Worm (Caenorhabditis elegans) whole organism, dauer: ENCODE results near the gene ced-7.

Experiments used
- unc-62 ChIP-seq: sonication (generic microtip); optimal IDR thresholded peaks from 2 replicates; lab custom pipeline; 2017; ENCODE audit warnings: missing biosample characterization, missing genetic modification reagents, missing genetic modification characterization

ced-7 gene

ce11 chrIII:9580039-9580891 lies at the start of gene ced-7:
Gene ced-7 (minus strand): TSS chrIII:9580089.
- TF ChIP-seq unc-62 (GFP tag; lab: Kevin White, UChicago), result no peak

ce11 chrIII:9629054-9629453 lies 49.2 kb upstream of the ced-7 start, which contains the start of gene tbg-1:
Gene tbg-1 (minus strand): TSS chrIII:9629154.
- TF ChIP-seq unc-62 (GFP tag; lab: Kevin White, UChicago), result no peak

DNA sequence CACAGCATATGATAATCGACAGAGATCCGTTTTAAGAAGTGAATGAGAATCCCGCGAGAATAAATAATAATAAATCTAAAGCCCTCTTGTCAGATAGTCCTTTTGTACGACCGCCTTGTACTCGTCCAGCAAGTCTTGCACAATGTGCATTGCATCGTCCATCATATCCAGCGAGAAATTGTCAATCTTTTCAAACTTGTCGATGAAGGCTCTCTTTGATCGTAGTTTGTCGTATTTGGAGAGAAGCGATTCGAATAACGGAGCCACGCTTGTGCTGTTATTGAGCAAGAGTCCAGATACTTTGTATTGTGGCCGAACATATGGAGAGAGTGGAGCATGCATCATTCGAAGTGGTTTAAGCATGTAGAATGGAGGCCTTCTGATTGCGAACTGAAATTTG lies 46.7 kb upstream of the ced-7 start:
- no peak for TF ChIP-seq unc-62 (GFP tag; lab: Kevin White, UChicago)

DNA sequence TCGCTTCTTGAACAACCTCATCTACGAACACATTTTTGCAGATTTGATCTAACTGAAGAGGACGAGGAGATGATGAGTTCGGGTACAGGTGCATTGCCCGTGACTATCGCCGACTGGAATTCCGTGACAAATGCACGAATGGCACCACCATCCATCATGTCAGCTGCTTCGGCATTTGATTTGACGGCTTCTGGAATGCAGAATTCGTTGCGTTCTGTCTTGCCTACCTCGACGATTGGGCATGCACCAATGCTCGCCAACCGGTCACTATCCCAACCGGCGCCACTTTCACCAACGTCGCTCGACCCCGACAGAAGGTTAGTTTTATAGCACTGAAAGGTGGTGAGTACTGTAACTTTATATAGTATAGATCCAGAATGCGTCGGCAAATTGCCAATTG lies 43.6 kb upstream of the ced-7 start:
- TF ChIP-seq unc-62 (GFP tag; lab: Kevin White, UChicago), result no peak

DNA sequence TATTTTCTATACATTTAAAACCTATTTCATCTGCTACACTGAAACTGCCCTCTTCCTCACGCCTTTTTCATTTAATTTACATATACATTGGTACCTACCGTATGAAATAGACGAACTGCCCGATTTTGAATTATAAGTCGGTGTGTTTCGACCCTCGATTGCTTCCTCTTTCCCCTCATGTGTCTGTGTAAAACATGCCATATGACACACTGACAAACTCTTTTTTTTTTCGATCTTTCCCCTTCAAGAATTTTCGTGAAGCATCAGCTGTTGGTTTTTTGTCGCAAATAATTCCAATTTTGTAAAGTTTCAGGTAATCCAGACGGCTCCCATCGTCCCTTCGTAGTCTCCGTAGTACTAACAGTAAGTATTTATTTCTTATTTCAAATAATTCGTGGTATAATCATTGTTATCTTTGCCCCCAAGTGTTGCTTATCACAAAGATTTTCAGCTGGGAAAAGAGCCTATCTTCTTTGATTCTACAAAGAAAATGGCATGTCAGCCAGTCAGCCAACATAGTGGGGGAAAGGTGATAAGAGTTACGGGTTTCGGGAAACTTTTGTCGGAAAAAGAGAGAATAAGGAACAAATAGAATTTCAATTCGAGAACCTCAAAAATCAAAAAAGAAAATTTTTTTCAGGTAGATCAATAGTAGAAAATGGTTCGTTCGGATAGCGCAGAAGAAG lies 42.1 kb upstream of the ced-7 start:
- no peak for TF ChIP-seq unc-62 (GFP tag; lab: Kevin White, UChicago)

- no peak for TF ChIP-seq unc-62 (GFP tag; lab: Kevin White, UChicago)
Measured at ce11 chrIII:9620148-9620547, 40.3 kb upstream of the ced-7 start.

- no peak for TF ChIP-seq unc-62 (GFP tag; lab: Kevin White, UChicago)
Measured at ce11 chrIII:9619079-9619761, 39.3 kb upstream of the ced-7 start, which contains the start of gene hlh-11. Gene hlh-11 (plus strand): TSS chrIII:9619711.

DNA sequence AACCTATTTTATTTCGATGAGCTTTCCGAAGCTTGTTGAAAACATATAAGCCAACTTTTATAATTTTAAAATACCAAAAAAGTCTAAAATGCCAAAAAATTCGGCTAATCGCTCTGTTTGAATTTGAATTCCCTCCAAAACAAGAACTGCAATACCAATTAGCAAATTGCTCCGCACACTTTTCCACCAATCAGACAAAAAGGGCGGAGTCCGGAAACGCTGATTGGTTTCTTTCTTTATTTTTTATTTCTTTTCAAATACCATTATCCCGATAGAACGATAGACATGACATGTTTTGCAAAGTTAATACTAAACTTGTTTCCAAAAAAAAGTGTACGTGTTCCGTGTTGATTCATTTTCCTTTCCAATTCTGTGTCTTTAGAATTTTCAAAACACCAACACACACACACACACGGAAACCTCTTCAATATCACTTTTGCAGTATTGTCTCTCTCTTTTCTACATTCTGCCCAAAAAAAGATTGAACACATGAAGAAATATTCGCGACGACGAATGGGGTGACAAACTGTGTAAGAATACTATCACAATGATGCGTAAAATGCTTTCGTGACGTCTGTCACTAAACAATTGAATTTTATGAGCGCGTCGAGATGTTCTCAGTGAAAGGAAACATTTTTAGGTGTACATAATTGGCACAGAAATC lies 37.8 kb upstream of the ced-7 start:
- TF ChIP-seq unc-62 (GFP tag; lab: Kevin White, UChicago), result no peak

DNA sequence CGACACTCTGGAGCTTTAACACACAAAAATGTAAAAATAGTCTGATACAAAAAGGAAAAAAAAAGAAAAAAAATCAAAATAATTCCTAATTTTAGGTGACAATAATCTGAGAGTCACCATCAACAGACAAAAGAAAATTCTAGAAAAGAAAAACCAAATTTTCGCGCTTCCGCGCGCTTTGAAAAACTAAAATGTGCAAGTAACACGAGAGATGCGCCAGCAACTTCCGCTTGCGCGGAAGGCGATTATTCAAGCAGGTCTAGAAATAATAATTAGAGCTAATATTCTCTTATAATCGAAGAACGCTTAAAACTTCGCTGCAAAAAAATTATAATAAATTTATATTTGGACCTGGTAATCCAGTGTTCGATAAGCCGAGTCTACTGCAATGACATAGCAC lies 37.0 kb upstream of the ced-7 start:
- no peak for TF ChIP-seq unc-62 (GFP tag; lab: Kevin White, UChicago)

ce11 chrIII:9616426-9616825 lies 36.5 kb upstream of the ced-7 start, which contains the start of gene hcp-3:
Gene hcp-3 (minus strand): TSS chrIII:9616470.
- no peak for TF ChIP-seq unc-62 (GFP tag; lab: Kevin White, UChicago)

- no peak for TF ChIP-seq unc-62 (GFP tag; lab: Kevin White, UChicago)
Measured at ce11 chrIII:9615114-9615513, 35.2 kb upstream of the ced-7 start.

DNA sequence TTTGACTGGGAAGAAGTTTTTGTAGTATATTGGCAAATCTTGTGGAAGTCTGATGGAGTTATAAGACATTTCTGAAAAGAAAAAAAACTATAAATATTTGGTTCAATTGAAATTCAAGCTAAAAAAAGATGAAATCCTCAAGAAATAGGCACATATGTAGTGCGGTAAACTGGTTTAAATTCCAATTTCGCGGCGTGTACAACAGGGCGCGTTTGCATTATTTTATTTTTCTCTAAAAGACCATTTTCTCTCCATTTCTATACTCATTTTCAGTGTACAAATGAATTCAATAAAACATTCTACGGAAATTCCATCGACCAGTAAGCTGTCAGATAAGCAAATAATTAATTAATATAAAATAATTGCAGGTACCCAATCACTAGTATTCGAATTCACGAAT lies 34.3 kb upstream of the ced-7 start, which contains the start of the genes pri-1 and F58A4.6:
TSS of gene pri-1 (minus strand) at position 71 of the 400 bp plus-strand sequence.
TSS of gene F58A4.6 (plus strand) at position 272 of the 400 bp plus-strand sequence.
- no peak for TF ChIP-seq unc-62 (GFP tag; lab: Kevin White, UChicago)

DNA sequence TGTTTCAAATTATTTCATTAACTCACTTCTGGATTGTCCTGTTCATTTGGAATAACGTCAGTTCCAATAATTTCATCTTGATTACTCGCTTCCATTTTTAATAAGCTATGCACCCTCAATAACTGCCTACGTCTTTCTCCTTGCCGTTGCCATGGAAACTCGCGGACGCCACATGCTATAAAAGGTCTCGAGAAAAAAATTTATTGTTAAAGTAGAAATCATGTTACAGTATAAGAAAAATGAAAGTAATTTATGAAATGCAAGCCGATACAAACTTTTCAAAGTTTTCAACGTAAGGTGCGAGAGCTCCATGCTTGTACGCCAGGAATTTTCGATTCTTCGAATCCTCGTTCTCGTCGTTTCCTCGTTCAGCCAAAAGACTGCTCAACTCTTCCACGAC lies 32.2 kb upstream of the ced-7 start, which contains the start of gene bbs-4:
TSS of gene bbs-4 (minus strand) at position 101 of the 400 bp plus-strand sequence.
- TF ChIP-seq unc-62 (GFP tag; lab: Kevin White, UChicago), result no peak

DNA sequence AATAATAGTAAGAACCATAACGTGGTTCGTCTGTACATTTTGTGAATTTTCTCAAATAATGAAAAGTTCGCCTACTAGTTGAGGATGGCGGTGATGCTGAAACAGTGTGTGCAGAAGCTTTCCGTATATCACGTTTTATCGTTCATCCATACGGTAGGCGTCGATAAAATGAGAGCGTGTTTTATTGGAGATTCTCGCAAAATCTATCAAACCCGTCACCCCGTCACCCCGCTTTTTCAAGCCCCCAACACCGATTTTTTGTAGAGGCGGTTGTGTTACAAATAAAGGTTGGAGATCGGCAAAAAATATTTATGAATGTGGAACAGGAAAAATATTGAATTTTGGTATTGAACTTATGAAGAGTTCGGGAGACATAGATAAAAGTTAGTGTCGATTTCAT lies 28.8 kb upstream of the ced-7 start, which contains the start of gene clec-161:
TSS of gene clec-161 (minus strand) at position 101 of the 400 bp plus-strand sequence.
- TF ChIP-seq unc-62 (GFP tag; lab: Kevin White, UChicago), result no peak

- TF ChIP-seq unc-62 (GFP tag; lab: Kevin White, UChicago), result no peak
Measured at ce11 chrIII:9600645-9601044, 20.8 kb upstream of the ced-7 start, which contains the start of gene F58A4.2. Gene F58A4.2 (minus strand): TSS chrIII:9600745.
